Fruit fly (Drosophila melanogaster): ENCODE measurements around the gene Papst2.
A peak's percentile ranks its signal among the peaks of the same experiment; 100 is the strongest.

Papst2 gene

dm6 chr3L:17001055-17001454 lies 41.5 kb upstream of the Papst2 start (continued):
- no peak for TF ChIP-seq Lpt (GFP tag; optimal IDR thresholded peaks at IDR 0.05)
- no peak for TF ChIP-seq CG16815 (GFP tag; optimal IDR thresholded peaks at IDR 0.05)
- no peak for TF ChIP-seq Opbp (GFP tag; IDR thresholded peaks at IDR 0.05; ENCODE audit: partially characterized antibody)
- TF ChIP-seq crc (GFP tag; optimal IDR thresholded peaks at IDR 0.05) = no peak
- TF ChIP-seq CG11456 (GFP tag; IDR thresholded peaks at IDR 0.05) = 0 out of 3 replicates have a peak, but pooled peaks have one; percentile 11
- TF ChIP-seq wor (GFP tag; IDR thresholded peaks at IDR 0.05) = no peak
- TF ChIP-seq CG33213 (GFP tag; optimal IDR thresholded peaks at IDR 0.05) = no peak
- TF ChIP-seq cwo (GFP tag; optimal IDR thresholded peaks at IDR 0.05) = peak; percentile 69
- no peak for TF ChIP-seq Hr78 (GFP tag; optimal IDR thresholded peaks at IDR 0.05)
- TF ChIP-seq BEAF-32 (GFP tag; optimal IDR thresholded peaks at IDR 0.05) = no peak
- peak; percentile 13 for TF ChIP-seq schlank (tag; optimal IDR thresholded peaks at IDR 0.05)
- TF ChIP-seq trem (tag; optimal IDR thresholded peaks at IDR 0.05) = no peak
- TF ChIP-seq CrebB (tag; optimal IDR thresholded peaks at IDR 0.05) = no peak
- TF ChIP-seq Nf-YC (tag; optimal IDR thresholded peaks at IDR 0.05) = no peak
- no peak for TF ChIP-seq her (GFP tag; optimal IDR thresholded peaks at IDR 0.05)
- no peak for TF ChIP-seq Chrac-16 (GFP tag; optimal IDR thresholded peaks at IDR 0.05)
- peak; percentile 45 for TF ChIP-seq CG15269 (tag; optimal IDR thresholded peaks at IDR 0.05)
- no peak for TF ChIP-seq CG11695 (GFP tag; IDR thresholded peaks at IDR 0.05)
- TF ChIP-seq gce (GFP tag; IDR thresholded peaks at IDR 0.05) = 0 out of 3 replicates have a peak, but pooled peaks have one; percentile 25
- TF ChIP-seq CG1603 (tag; optimal IDR thresholded peaks at IDR 0.05) = no peak
- TF ChIP-seq CG32772 (GFP tag; IDR thresholded peaks at IDR 0.05) = peak; percentile 57; the same call in 1 of the 2 replicates
- TF ChIP-seq chif (GFP tag; optimal IDR thresholded peaks at IDR 0.05) = no peak
- TF ChIP-seq CTCF (GFP tag; optimal IDR thresholded peaks at IDR 0.05) = no peak
- peak; percentile 73; the same call in 1 of the 4 replicates for TF ChIP-seq chinmo (GFP tag; IDR thresholded peaks at IDR 0.05; ENCODE audit: partially characterized antibody)
- TF ChIP-seq CG2875 (GFP tag; optimal IDR thresholded peaks at IDR 0.05) = no peak
- no peak for TF ChIP-seq CG43689 (GFP tag; IDR thresholded peaks at IDR 0.05)
- no peak for TF ChIP-seq CG12219 (GFP tag; optimal IDR thresholded peaks at IDR 0.05)
- no peak for TF ChIP-seq so (GFP tag; IDR thresholded peaks at IDR 0.05)
- no peak for TF ChIP-seq fd3F (GFP tag; optimal IDR thresholded peaks at IDR 0.05)
- no peak for TF ChIP-seq maf-S (GFP tag; optimal IDR thresholded peaks at IDR 0.05)
- TF ChIP-seq CG34376 (GFP tag; optimal IDR thresholded peaks at IDR 0.05) = peak; percentile 46
- TF ChIP-seq pita (GFP tag; optimal IDR thresholded peaks at IDR 0.05) = no peak
- TF ChIP-seq B-H1 (GFP tag; IDR thresholded peaks at IDR 0.05) = no peak; the same call in 2 of the 3 replicates
- TF ChIP-seq CG33557 (GFP tag; optimal IDR thresholded peaks at IDR 0.05) = no peak
- TF ChIP-seq vvl (GFP tag; IDR thresholded peaks at IDR 0.05) = no peak
- TF ChIP-seq CG17568 (GFP tag; optimal IDR thresholded peaks at IDR 0.05) = no peak
- peak; percentile 8; the same call in 1 of the 3 replicates for TF ChIP-seq CG14050 (GFP tag; IDR thresholded peaks at IDR 0.05)
- no peak for TF ChIP-seq HHEX (GFP tag; optimal IDR thresholded peaks at IDR 0.05)
- no peak for TF ChIP-seq CG2199 (GFP tag; IDR thresholded peaks at IDR 0.05)
- TF ChIP-seq CG7556 (GFP tag; optimal IDR thresholded peaks at IDR 0.05) = no peak
- no peak for TF ChIP-seq CG14441 (GFP tag; IDR thresholded peaks at IDR 0.05)
- TF ChIP-seq MESR4 (GFP tag; optimal IDR thresholded peaks at IDR 0.05) = no peak
- peak; percentile 83 for TF ChIP-seq sug (tag; optimal IDR thresholded peaks at IDR 0.05)
- no peak for TF ChIP-seq cg (GFP tag; optimal IDR thresholded peaks at IDR 0.05)
- TF ChIP-seq Vsx1 (GFP tag; optimal IDR thresholded peaks at IDR 0.05) = peak; percentile 88
- TF ChIP-seq Pdp1 (GFP tag; optimal IDR thresholded peaks at IDR 0.05) = peak in 1 of 2 experiments; percentile 35
- TF ChIP-seq CG3163 (GFP tag; optimal IDR thresholded peaks at IDR 0.05) = no peak
- TF ChIP-seq gro (GFP tag; optimal IDR thresholded peaks at IDR 0.05) = peak; percentile 48
- no peak for TF ChIP-seq grn (GFP tag; optimal IDR thresholded peaks at IDR 0.05)
- TF ChIP-seq Hmx (GFP tag; optimal IDR thresholded peaks at IDR 0.05) = no peak
- peak; percentile 35; the same call in 1 of the 2 replicates for TF ChIP-seq Ptx1 (GFP tag; IDR thresholded peaks at IDR 0.05)

All from whole organism, embryonic.